Worm (Caenorhabditis elegans) whole organism, midembryonic: ENCODE results near the gene Y119D3B.14.

ENCODE experiments used
- T22C8.4 ChIP-seq: fragments of 200-800 bp; sonication (Bioruptor generic); IDR thresholded peaks from 2 replicates; pipeline ENCODE4 v1.3.6; 2022; ENCODE audit warnings: missing genetic modification characterization, missing compliant biosample characterization
- cog-1 ChIP-seq: sonication (generic microtip); optimal IDR thresholded peaks from 2 replicates; lab custom pipeline; 2016; ENCODE audit warnings: missing genetic modification characterization, missing compliant biosample characterization
- flt-1 ChIP-seq: fragments of 200-800 bp; sonication (Bioruptor generic); IDR thresholded peaks from 2 replicates; pipeline ENCODE4 v1.3.6; 2022; ENCODE audit warnings: missing genetic modification characterization, missing compliant biosample characterization
- klf-2 ChIP-seq: fragments of 200-800 bp; sonication (Bioruptor generic); conservative IDR thresholded peaks from 2 replicates; pipeline ENCODE4 v1.3.6; 2022; ENCODE audit warnings: missing genetic modification reagents, missing genetic modification characterization, missing compliant biosample characterization
- med-1 ChIP-seq: sonication (generic microtip); optimal IDR thresholded peaks from 2 replicates; lab custom pipeline; 2017; ENCODE audit warnings: missing genetic modification characterization, mild to moderate bottlenecking, missing compliant biosample characterization, antibody characterized with exemption, missing genetic modification reagents; ENCODE audit not compliant: insufficient read depth
- ref-1 ChIP-seq: fragments of 200-800 bp; sonication (Bioruptor generic); conservative IDR thresholded peaks from 2 replicates; pipeline ENCODE4 v1.3.6; 2022; ENCODE audit warnings: missing genetic modification reagents, missing genetic modification characterization, missing compliant biosample characterization
- tab-1 ChIP-seq: fragments of 200-800 bp; sonication (Bioruptor generic); IDR thresholded peaks from 2 replicates; pipeline ENCODE4 v1.3.6; 2022; ENCODE audit warnings: missing genetic modification characterization, missing compliant biosample characterization
- ztf-23 ChIP-seq: fragments of 200-800 bp; sonication (Bioruptor generic); IDR thresholded peaks from 2 replicates; pipeline ENCODE4 v1.3.6; 2022; ENCODE audit warnings: missing genetic modification reagents, missing genetic modification characterization, missing compliant biosample characterization
- ztf-29 ChIP-seq: fragments of 200-800 bp; sonication (Bioruptor generic); IDR thresholded peaks from 2 replicates; pipeline ENCODE4 v1.3.6; 2022; ENCODE audit warnings: missing genetic modification reagents, missing genetic modification characterization, missing compliant biosample characterization

Y119D3B.14 gene

ce11 chrIII:1210638-1211037, 17.0 kb upstream of the Y119D3B.14 start:
- TF ChIP-seq ztf-23 (GFP tag; lab: Robert Waterston, UW) (no peak), tab-1 (GFP tag; lab: Robert Waterston, UW) (no peak), flt-1 (GFP tag; lab: Robert Waterston, UW) (no peak), klf-2 (GFP tag; lab: Robert Waterston, UW) (no peak), ztf-29 (GFP tag; lab: Robert Waterston, UW) (no peak), med-1 (no peak), T22C8.4 (GFP tag; lab: Robert Waterston, UW) (peak; percentile 61)

ce11 chrIII:1207852-1208251, 14.2 kb upstream of the Y119D3B.14 start, which contains the start of gene orc-3:
Gene orc-3 (plus strand): TSS chrIII:1208133.
- TF ChIP-seq ztf-23 (GFP tag; lab: Robert Waterston, UW) (no peak), med-1 (no peak), cog-1 (tag; lab: Kevin White, UChicago) (no peak), ref-1 (no peak), T22C8.4 (GFP tag; lab: Robert Waterston, UW) (no peak), klf-2 (GFP tag; lab: Robert Waterston, UW) (no peak), ztf-29 (GFP tag; lab: Robert Waterston, UW) (no peak), tab-1 (GFP tag; lab: Robert Waterston, UW) (no peak), flt-1 (GFP tag; lab: Robert Waterston, UW) (no peak)

ce11 chrIII:1207027-1207426, 13.4 kb upstream of the Y119D3B.14 start:
- TF ChIP-seq T22C8.4 (GFP tag; lab: Robert Waterston, UW) (peak; percentile 82), tab-1 (GFP tag; lab: Robert Waterston, UW) (no peak)

ce11 chrIII:1206331-1206730, 12.7 kb upstream of the Y119D3B.14 start:
- no peak for TF ChIP-seq ztf-23 (GFP tag; lab: Robert Waterston, UW)
- TF ChIP-seq T22C8.4 (GFP tag; lab: Robert Waterston, UW) = peak; percentile 27; the same call in 1 of the 2 replicates

- TF ChIP-seq med-1 (no peak), klf-2 (GFP tag; lab: Robert Waterston, UW) (no peak), ref-1 (no peak), tab-1 (GFP tag; lab: Robert Waterston, UW) (no peak), ztf-29 (GFP tag; lab: Robert Waterston, UW) (no peak), T22C8.4 (GFP tag; lab: Robert Waterston, UW) (no peak), cog-1 (tag; lab: Kevin White, UChicago) (no peak), flt-1 (GFP tag; lab: Robert Waterston, UW) (no peak), ztf-23 (GFP tag; lab: Robert Waterston, UW) (no peak)
Measured at ce11 chrIII:1205421-1205820, 11.8 kb upstream of the Y119D3B.14 start.

ce11 chrIII:1201958-1202596, 8.5 kb upstream of the Y119D3B.14 start, which contains the start of the genes mrpl-45 and Y119D3B.12:
Gene mrpl-45 (minus strand): TSS chrIII:1202008.
Gene Y119D3B.12 (plus strand): TSS chrIII:1202546.
- no peak for TF ChIP-seq ztf-29 (GFP tag; lab: Robert Waterston, UW)
- TF ChIP-seq ref-1 = no peak
- no peak for TF ChIP-seq med-1
- no peak for TF ChIP-seq tab-1 (GFP tag; lab: Robert Waterston, UW)
- TF ChIP-seq ztf-23 (GFP tag; lab: Robert Waterston, UW) = peak; percentile 67; the same call in 1 of the 2 replicates
- TF ChIP-seq T22C8.4 (GFP tag; lab: Robert Waterston, UW) = peak; percentile 37; the same call in 1 of the 2 replicates
- no peak for TF ChIP-seq klf-2 (GFP tag; lab: Robert Waterston, UW)
- TF ChIP-seq flt-1 (GFP tag; lab: Robert Waterston, UW) = 0 out of 2 replicates have a peak, but pooled peaks have one; percentile 59
- TF ChIP-seq cog-1 (tag; lab: Kevin White, UChicago) = peak; percentile 63

ce11 chrIII:1196192-1196591, 2.6 kb upstream of the Y119D3B.14 start, which contains the start of gene dss-1:
Gene dss-1 (minus strand): TSS chrIII:1196292.
- TF ChIP-seq klf-2 (GFP tag; lab: Robert Waterston, UW) (no peak), flt-1 (GFP tag; lab: Robert Waterston, UW) (no peak), ztf-23 (GFP tag; lab: Robert Waterston, UW) (no peak), cog-1 (tag; lab: Kevin White, UChicago) (no peak), ztf-29 (GFP tag; lab: Robert Waterston, UW) (no peak), T22C8.4 (GFP tag; lab: Robert Waterston, UW) (no peak), med-1 (no peak)

ce11 chrIII:1181756-1182155, 11.9 kb downstream of the Y119D3B.14 start, which contains the start of gene nspg-8:
Gene nspg-8 (plus strand): TSS chrIII:1182056.
- no peak for TF ChIP-seq T22C8.4 (GFP tag; lab: Robert Waterston, UW)
- no peak for TF ChIP-seq ztf-23 (GFP tag; lab: Robert Waterston, UW)
- no peak for TF ChIP-seq ztf-29 (GFP tag; lab: Robert Waterston, UW)
- TF ChIP-seq flt-1 (GFP tag; lab: Robert Waterston, UW) = no peak
- no peak for TF ChIP-seq ref-1
- TF ChIP-seq med-1 = no peak
- TF ChIP-seq klf-2 (GFP tag; lab: Robert Waterston, UW) = no peak

- TF ChIP-seq ztf-23 (GFP tag; lab: Robert Waterston, UW) (no peak), ztf-29 (GFP tag; lab: Robert Waterston, UW) (no peak), ref-1 (no peak), klf-2 (GFP tag; lab: Robert Waterston, UW) (no peak), cog-1 (tag; lab: Kevin White, UChicago) (no peak), flt-1 (GFP tag; lab: Robert Waterston, UW) (no peak), T22C8.4 (GFP tag; lab: Robert Waterston, UW) (no peak), tab-1 (GFP tag; lab: Robert Waterston, UW) (no peak), med-1 (no peak)
Measured at ce11 chrIII:1179006-1179405, 14.6 kb downstream of the Y119D3B.14 start.
